Worm (Caenorhabditis elegans): ENCODE data around the gene irld-24.
A peak's percentile ranks its signal among the peaks of the same experiment; 100 is the strongest.
"Not testable (repeated sequence)": the region's sequence is repeated elsewhere in the genome, so short reads cannot be mapped to it uniquely, and the experiment has no call there.

DNA sequence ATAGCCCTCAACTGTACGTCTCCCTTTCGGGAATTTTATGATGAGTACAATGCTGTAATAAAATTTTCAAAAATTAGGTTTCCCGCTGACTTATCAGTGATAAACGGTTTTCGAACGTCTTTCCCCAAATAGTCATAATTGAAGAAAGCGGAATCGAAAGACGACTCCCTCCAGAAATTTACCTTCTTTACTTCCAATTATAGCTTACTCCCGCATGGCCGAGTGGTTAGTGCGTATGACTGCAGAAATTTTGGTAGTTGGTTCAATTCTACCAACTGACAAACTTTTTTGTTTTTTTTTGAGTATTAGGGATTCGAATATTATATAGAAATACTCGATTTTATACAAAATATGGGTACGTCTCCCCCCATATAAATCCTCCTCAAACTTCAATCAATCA is 13.3 kb upstream of the irld-24 start:
- 0 out of 2 replicates have a peak, but pooled peaks have one; percentile 7 for TF ChIP-seq sea-1 (GFP tag; conservative IDR thresholded peaks at IDR 0.05)
- TF ChIP-seq aly-1 (tag; optimal IDR thresholded peaks at IDR 0.05); hnd-1 (tag; optimal IDR thresholded peaks at IDR 0.05); ceh-36 (tag; optimal IDR thresholded peaks at IDR 0.05); ama-1 (optimal IDR thresholded peaks at IDR 0.05); scrt-1 (GFP tag; IDR thresholded peaks at IDR 0.05); tbx-11 (GFP tag; IDR thresholded peaks at IDR 0.05); ets-7 (tag; optimal IDR thresholded peaks at IDR 0.05); ceh-13 (GFP tag; optimal IDR thresholded peaks at IDR 0.05); B0310.2 (tag; optimal IDR thresholded peaks at IDR 0.05); hmbx-1 (tag; optimal IDR thresholded peaks at IDR 0.05): not testable (repeated sequence)
- TF ChIP-seq flt-1 (GFP tag; IDR thresholded peaks at IDR 0.05) = 0 out of 2 replicates have a peak, but pooled peaks have one; percentile 4
- 0 out of 2 replicates have a peak, but pooled peaks have one; percentile 34 for TF ChIP-seq tbx-37 (GFP tag; conservative IDR thresholded peaks at IDR 0.05)
- TF ChIP-seq pes-1 (GFP tag; IDR thresholded peaks at IDR 0.05) = peak; percentile 15; the same call in 1 of the 2 replicates
